Worm (Caenorhabditis elegans): Measurements from ENCODE around the gene Y45G12C.10.
"Not testable (repeated sequence)": the region's sequence is repeated elsewhere in the genome, so short reads cannot be mapped to it uniquely, and the experiment has no call there.

Gene Y45G12C.10

ce11 chrV:2573881-2574280, 37.7 kb upstream of the Y45G12C.10 start, which contains the start of gene nhr-290:
TSS of gene nhr-290 (plus strand) at chrV:2574181.
- TF ChIP-seq bed-1 (GFP tag; IDR thresholded peaks at IDR 0.05) (no peak), ceh-79 (tag; optimal IDR thresholded peaks at IDR 0.05) (no peak)

DNA sequence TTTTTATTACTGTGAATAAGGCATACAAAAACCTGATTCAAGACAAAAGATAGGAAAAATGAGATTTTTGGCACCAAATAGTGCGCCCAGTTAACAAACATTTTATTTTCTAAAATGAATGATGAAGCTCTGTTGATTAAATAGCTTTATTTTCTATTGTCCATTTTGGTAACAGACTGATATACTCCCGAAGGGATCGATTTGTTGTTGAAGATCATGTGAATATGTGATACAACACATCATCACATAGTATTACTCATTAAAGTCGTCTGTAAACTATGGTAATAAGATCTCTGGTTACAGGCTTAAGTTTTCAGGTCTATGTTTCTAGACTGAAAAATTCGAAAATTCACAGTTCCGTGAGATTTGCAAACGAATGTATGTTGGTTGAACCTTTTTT, 36.9 kb upstream of the Y45G12C.10 start, which contains the start of gene srj-20:
Gene srj-20, minus strand, starts transcription at position 101 of the 400 bp plus-strand sequence.
- no peak for TF ChIP-seq zim-3 (tag; optimal IDR thresholded peaks at IDR 0.05)
- TF ChIP-seq F22D6.2 (tag; optimal IDR thresholded peaks at IDR 0.05): no peak
- TF ChIP-seq nhr-27 (tag; optimal IDR thresholded peaks at IDR 0.05): no peak
- TF ChIP-seq Y56A3A.18 (GFP tag; IDR thresholded peaks at IDR 0.05): no peak
- TF ChIP-seq egl-18 (GFP tag; IDR thresholded peaks at IDR 0.05): no peak
- TF ChIP-seq akir-1 (GFP tag; optimal IDR thresholded peaks at IDR 0.05): no peak
- TF ChIP-seq Y67H2A.10 (GFP tag; conservative IDR thresholded peaks at IDR 0.05): no peak
- TF ChIP-seq F49E8.2 (tag; optimal IDR thresholded peaks at IDR 0.05; ENCODE audit: insufficient read depth): no peak
- no peak for TF ChIP-seq K11D2.4 (GFP tag; IDR thresholded peaks at IDR 0.05)
- TF ChIP-seq hsf-1 (GFP tag; IDR thresholded peaks at IDR 0.05): no peak
- no peak for TF ChIP-seq sptf-2 (GFP tag; optimal IDR thresholded peaks at IDR 0.05)
- no peak for TF ChIP-seq dpl-1 (GFP tag; optimal IDR thresholded peaks at IDR 0.05)
- TF ChIP-seq egrh-3 (GFP tag; IDR thresholded peaks at IDR 0.05): no peak

ce11 chrV:2570643-2571042, 34.4 kb upstream of the Y45G12C.10 start, which contains the start of gene srj-19:
TSS of gene srj-19 (minus strand) at chrV:2570743.
- no peak for TF ChIP-seq gei-17 (GFP tag; optimal IDR thresholded peaks at IDR 0.05)
- no peak for TF ChIP-seq chd-7 (tag; optimal IDR thresholded peaks at IDR 0.05)
- no peak for TF ChIP-seq F23B12.7 (tag; optimal IDR thresholded peaks at IDR 0.05; ENCODE audit: insufficient read depth)
- TF ChIP-seq F57A8.1 (GFP tag; optimal IDR thresholded peaks at IDR 0.05): no peak
- TF ChIP-seq snpc-3.4 (tag; optimal IDR thresholded peaks at IDR 0.05): no peak
- no peak for TF ChIP-seq madf-3 (GFP tag; IDR thresholded peaks at IDR 0.05)
- TF ChIP-seq ceh-58 (GFP tag; IDR thresholded peaks at IDR 0.05): no peak
- no peak for TF ChIP-seq egl-44 (GFP tag; IDR thresholded peaks at IDR 0.05)
- TF ChIP-seq dpff-1 (tag; optimal IDR thresholded peaks at IDR 0.05): no peak
- no peak for TF ChIP-seq attf-6 (GFP tag; IDR thresholded peaks at IDR 0.05)
- no peak for TF ChIP-seq rcor-1 (GFP tag; IDR thresholded peaks at IDR 0.05)
- no peak for TF ChIP-seq unc-130 (GFP tag; optimal IDR thresholded peaks at IDR 0.05)
- TF ChIP-seq lag-1 (GFP tag; IDR thresholded peaks at IDR 0.05): no peak
- no peak for TF ChIP-seq C17E4.6 (GFP tag; IDR thresholded peaks at IDR 0.05)
- no peak for TF ChIP-seq F22D6.2 (tag; optimal IDR thresholded peaks at IDR 0.05)
- TF ChIP-seq egl-18 (GFP tag; IDR thresholded peaks at IDR 0.05): no peak
- TF ChIP-seq T07F8.4 (tag; optimal IDR thresholded peaks at IDR 0.05): no peak
- no peak for TF ChIP-seq D2030.7 (GFP tag; IDR thresholded peaks at IDR 0.05)

DNA sequence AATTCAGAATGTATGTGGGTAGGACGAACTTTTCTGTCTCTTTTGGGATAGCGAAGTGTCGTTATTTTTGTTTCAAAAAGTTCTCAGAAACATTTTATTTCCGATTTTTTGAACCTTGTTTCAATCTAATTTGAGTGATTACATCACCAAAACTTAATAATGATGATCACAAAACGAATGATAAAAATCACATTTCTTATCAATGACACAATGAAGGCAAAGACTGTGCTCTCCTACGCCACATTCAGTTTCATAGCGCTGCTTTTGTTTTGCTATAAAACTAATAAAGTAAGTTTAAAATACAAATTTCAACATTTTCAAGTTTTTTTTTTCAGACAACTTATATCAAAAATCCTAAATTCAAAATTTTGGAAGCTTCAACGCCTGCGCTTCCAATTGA, 29.3 kb upstream of the Y45G12C.10 start, which contains the start of gene Y45G12C.1:
Gene Y45G12C.1, plus strand, starts transcription at position 159 of the 400 bp plus-strand sequence.
- TF ChIP-seq snpc-1.3 (tag; optimal IDR thresholded peaks at IDR 0.05; ENCODE audit: insufficient read depth) (no peak), nhr-80 (tag; optimal IDR thresholded peaks at IDR 0.05) (peak; percentile 60)

DNA sequence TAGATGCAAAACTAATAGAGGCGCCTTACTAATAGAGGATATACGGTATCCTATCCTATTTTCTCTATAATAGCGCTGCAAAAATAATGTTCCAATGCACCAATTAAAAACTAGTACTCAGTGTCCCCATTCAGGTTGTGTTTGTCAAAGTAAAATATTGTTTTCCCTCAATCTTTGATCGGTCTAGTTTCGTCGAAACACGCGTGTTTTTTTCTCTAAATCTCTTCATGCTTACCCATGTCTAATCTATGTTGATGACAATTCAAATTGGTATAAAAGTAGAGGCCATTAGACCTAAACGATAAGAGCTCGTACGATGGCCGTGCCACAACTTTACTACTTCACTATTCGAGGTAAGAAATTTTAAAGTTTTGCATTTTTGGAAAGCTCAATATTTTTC, 25.2 kb upstream of the Y45G12C.10 start, which contains the start of gene gst-10:
Gene gst-10, plus strand, starts transcription at position 301 of the 400 bp plus-strand sequence.
- not testable (repeated sequence) for TF ChIP-seq F22D6.2 (tag; optimal IDR thresholded peaks at IDR 0.05); bed-2 (GFP tag; IDR thresholded peaks at IDR 0.05); hlh-26 (GFP tag; conservative IDR thresholded peaks at IDR 0.05)

Measured in whole organism, young adult.